Fruit fly (Drosophila melanogaster) whole organism, wandering third instar larva: Measurements from ENCODE around the gene lqfR.

ENCODE experiments used
- Abd-B ChIP-seq: fragments of >200 bp; optimal IDR thresholded peaks from 2 replicates; lab custom pipeline; 2017; ENCODE audit warnings: missing biosample characterization, missing genetic modification characterization
- CG32264 ChIP-seq: fragments of 200-800 bp; sonication (Bioruptor generic); optimal IDR thresholded peaks from 2 replicates; lab custom pipeline; 2016; ENCODE audit warnings: missing biosample characterization, missing genetic modification characterization
- CG9705 ChIP-seq: fragments of 200-800 bp; sonication (Bioruptor generic); optimal IDR thresholded peaks from 2 replicates; lab custom pipeline; 2018; ENCODE audit warnings: missing biosample characterization, mild to moderate bottlenecking, missing genetic modification characterization
- CrebA ChIP-seq: fragments of 200-800 bp; sonication (Bioruptor generic); optimal IDR thresholded peaks from 2 replicates; lab custom pipeline; 2016; ENCODE audit warnings: missing biosample characterization, mild to moderate bottlenecking, missing genetic modification characterization, borderline replicate concordance
- Dfd ChIP-seq: fragments of >200 bp; optimal IDR thresholded peaks from 2 replicates; lab custom pipeline; 2017; ENCODE audit warnings: missing biosample characterization, missing genetic modification characterization
- Dif ChIP-seq: fragments of 200-275, 200-300 bp; sonication (Bioruptor generic); optimal IDR thresholded peaks from 2 replicates; lab custom pipeline; 2018; ENCODE audit warnings: missing biosample characterization, missing genetic modification characterization; ENCODE audit not compliant: partially characterized antibody
- GATAd ChIP-seq: sonication (Bioruptor generic); optimal IDR thresholded peaks from 2 replicates; lab custom pipeline; 2016; ENCODE audit warnings: missing biosample characterization, missing genetic modification characterization
- HLH106 ChIP-seq: fragments of 200-800 bp; optimal IDR thresholded peaks from 3 replicates; lab custom pipeline; 2019; ENCODE audit warnings: missing biosample characterization, mild to moderate bottlenecking, missing genetic modification characterization, moderate library complexity
- Hnf4 ChIP-seq: fragments of 200-800 bp; sonication (Bioruptor generic); optimal IDR thresholded peaks from 2 replicates; lab custom pipeline; 2016; ENCODE audit warnings: missing biosample characterization, mild to moderate bottlenecking, missing genetic modification characterization
- Hr83 ChIP-seq: fragments of 200-300 bp; sonication (Bioruptor generic); optimal IDR thresholded peaks from 2 replicates; lab custom pipeline; 2016; ENCODE audit warnings: missing biosample characterization, mild to moderate bottlenecking, missing genetic modification characterization, moderate library complexity; ENCODE audit not compliant: poor library complexity, severe bottlenecking
- Jra ChIP-seq: sonication (Bioruptor generic); optimal IDR thresholded peaks from 2 replicates; lab custom pipeline; 2016; ENCODE audit warnings: missing biosample characterization, missing genetic modification characterization
- Mio ChIP-seq: sonication (Bioruptor generic); optimal IDR thresholded peaks from 2 replicates; lab custom pipeline; 2016; ENCODE audit warnings: missing biosample characterization, missing genetic modification characterization
- Myc ChIP-seq: fragments of >200 bp; optimal IDR thresholded peaks from 2 replicates; lab custom pipeline; 2017
- N ChIP-seq: fragments of >200 bp; optimal IDR thresholded peaks from 2 replicates; lab custom pipeline; 2018; ENCODE audit warnings: missing biosample characterization, missing external identifiers, missing genetic modification characterization
- OdsH ChIP-seq: fragments of 200-800 bp; sonication (Bioruptor generic); optimal IDR thresholded peaks from 2 replicates; lab custom pipeline; 2016; ENCODE audit warnings: missing biosample characterization, mild to moderate bottlenecking, missing genetic modification characterization
- Rel ChIP-seq, 2 experiments: fragments of 200-800 bp; sonication (Bioruptor generic) in 1 of 2; optimal IDR thresholded peaks; 2 replicates in 1 of 2; 3 replicates in 1 of 2; lab custom pipeline; 2016 to 2019; ENCODE audit warnings: mild to moderate bottlenecking in 2 of 2, missing biosample characterization in 2 of 2, missing genetic modification characterization in 2 of 2, moderate library complexity in 1 of 2
- Sp1 ChIP-seq: fragments of 200-800 bp; sonication (Bioruptor generic); optimal IDR thresholded peaks from 3 replicates; lab custom pipeline; 2019; ENCODE audit warnings: missing biosample characterization, mild to moderate bottlenecking, missing genetic modification characterization, moderate library complexity
- Vsx2 ChIP-seq: fragments of 200-300, 225-300 bp; sonication (Bioruptor generic); optimal IDR thresholded peaks from 2 replicates; lab custom pipeline; 2018; ENCODE audit warnings: missing biosample characterization, missing genetic modification characterization; ENCODE audit not compliant: partially characterized antibody
- br ChIP-seq: fragments of 200-800 bp; sonication (Bioruptor generic); optimal IDR thresholded peaks from 2 replicates; lab custom pipeline; 2016; ENCODE audit warnings: missing biosample characterization, missing genetic modification characterization
- brk ChIP-seq: fragments of 200-800 bp; sonication (Bioruptor generic); optimal IDR thresholded peaks from 2 replicates; lab custom pipeline; 2016; ENCODE audit warnings: missing biosample characterization, mild to moderate bottlenecking, missing genetic modification characterization
- dl ChIP-seq, 2 experiments: fragments of 175-275, 200-275 bp in 1 of 2; fragments of 200-275 bp in 1 of 2; sonication (Bioruptor generic); optimal IDR thresholded peaks; lab custom pipeline; 2018; ENCODE audit warnings: mild to moderate bottlenecking in 2 of 2, missing biosample characterization in 2 of 2, missing genetic modification characterization in 2 of 2, moderate library complexity in 2 of 2; ENCODE audit not compliant: partially characterized antibody in 2 of 2, insufficient read depth in 1 of 2
- dmrt93B ChIP-seq: fragments of 200-800 bp; sonication (Bioruptor generic); optimal IDR thresholded peaks from 2 replicates; lab custom pipeline; 2018; ENCODE audit warnings: missing biosample characterization, mild to moderate bottlenecking, missing genetic modification characterization
- dsf ChIP-seq: sonication (Bioruptor generic); optimal IDR thresholded peaks from 2 replicates; lab custom pipeline; 2016; ENCODE audit warnings: missing biosample characterization, missing genetic modification characterization, borderline replicate concordance
- ey ChIP-seq: fragments of 200-800 bp; sonication (Bioruptor generic); optimal IDR thresholded peaks from 2 replicates; lab custom pipeline; 2016; ENCODE audit warnings: missing biosample characterization, missing genetic modification characterization
- foxo ChIP-seq, 2 experiments: fragments of 200-800 bp; sonication (Bioruptor generic); optimal IDR thresholded peaks; 2 replicates in 1 of 2; 3 replicates in 1 of 2; lab custom pipeline; 2016 to 2017; ENCODE audit warnings: missing biosample characterization in 2 of 2, missing genetic modification characterization in 2 of 2
- fru ChIP-seq: fragments of 200-800 bp; sonication (Bioruptor generic); optimal IDR thresholded peaks from 3 replicates; lab custom pipeline; 2016; ENCODE audit warnings: missing biosample characterization, mild to moderate bottlenecking, missing genetic modification characterization
- h ChIP-seq: fragments of 200-800 bp; sonication (Bioruptor generic); optimal IDR thresholded peaks from 3 replicates; lab custom pipeline; 2016; ENCODE audit warnings: missing biosample characterization, mild to moderate bottlenecking, missing genetic modification characterization
- jim ChIP-seq: fragments of 175-275, 200-325 bp; sonication (Bioruptor generic); optimal IDR thresholded peaks from 2 replicates; lab custom pipeline; 2016; ENCODE audit warnings: missing biosample characterization, mild to moderate bottlenecking, missing genetic modification characterization
- psq ChIP-seq: fragments of 200-800 bp; sonication (Bioruptor generic); optimal IDR thresholded peaks from 3 replicates; lab custom pipeline; 2017; ENCODE audit warnings: missing biosample characterization, mild to moderate bottlenecking, missing genetic modification characterization, moderate library complexity
- rgr ChIP-seq: fragments of 200-800 bp; sonication (Bioruptor generic); optimal IDR thresholded peaks from 3 replicates; lab custom pipeline; 2016; ENCODE audit warnings: missing biosample characterization, mild to moderate bottlenecking, missing genetic modification characterization
- sage ChIP-seq: fragments of 200-800 bp; sonication (Bioruptor generic); optimal IDR thresholded peaks from 2 replicates; lab custom pipeline; 2016; ENCODE audit warnings: missing biosample characterization, mild to moderate bottlenecking, missing genetic modification characterization
- sv ChIP-seq: fragments of 200-800 bp; sonication (Bioruptor generic); optimal IDR thresholded peaks from 3 replicates; lab custom pipeline; 2016; ENCODE audit warnings: missing biosample characterization, missing genetic modification characterization
- tai ChIP-seq: sonication (Bioruptor generic); optimal IDR thresholded peaks from 2 replicates; lab custom pipeline; 2016; ENCODE audit warnings: missing biosample characterization, missing genetic modification characterization
- usp ChIP-seq: fragments of >200 bp; optimal IDR thresholded peaks from 2 replicates; lab custom pipeline; 2017; ENCODE audit warnings: missing biosample characterization, missing genetic modification characterization
- woc ChIP-seq: sonication (Bioruptor generic); optimal IDR thresholded peaks from 2 replicates; lab custom pipeline; 2016; ENCODE audit warnings: missing biosample characterization, mild to moderate bottlenecking, missing genetic modification characterization

Gene lqfR

DNA sequence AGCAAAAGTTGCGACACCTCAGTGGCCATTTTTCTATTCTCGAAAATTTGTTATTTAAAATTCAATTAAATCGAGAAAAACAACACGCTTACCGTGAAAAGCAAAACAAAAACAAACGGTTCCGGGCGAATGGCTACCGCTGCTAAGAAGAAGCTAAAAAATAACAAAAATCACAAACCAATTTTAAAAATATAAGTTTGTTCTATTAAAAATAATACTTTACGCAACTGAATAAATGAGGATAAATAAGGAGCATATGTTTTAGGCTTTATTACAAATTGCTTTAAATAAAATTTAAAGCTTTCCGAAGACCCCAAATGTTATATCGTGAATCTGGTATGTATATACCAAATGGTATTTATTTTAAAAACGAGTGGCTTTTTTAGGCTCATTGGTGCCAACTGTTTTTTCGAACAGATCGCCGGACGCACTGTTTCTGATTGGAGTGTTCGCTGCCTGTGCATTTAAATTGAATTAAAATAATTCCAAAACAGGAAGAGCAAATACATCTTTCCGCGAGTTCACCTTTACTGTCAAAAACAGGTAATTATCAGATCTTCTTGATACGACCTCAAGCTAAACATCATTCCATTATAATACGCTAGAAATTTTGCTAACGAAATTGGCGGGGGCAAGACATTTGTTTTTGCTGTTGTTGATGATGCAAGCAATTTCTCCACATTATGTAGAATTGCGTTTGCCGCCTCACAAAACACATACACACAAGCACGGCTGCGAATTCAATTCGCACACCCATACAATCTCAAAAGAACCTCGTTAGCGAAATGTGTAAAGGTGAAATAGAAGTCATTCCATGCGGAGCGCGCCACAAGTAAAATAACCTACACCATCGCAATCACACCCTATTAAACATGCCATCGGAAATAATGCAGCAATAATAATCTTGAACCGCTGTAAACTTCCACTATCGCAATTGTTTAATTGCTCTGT, 43.7 kb upstream of the lqfR start, which contains the start of the genes Polr3F and PyK:
Gene Polr3F (minus strand): TSS at position 248 of the 951 bp plus-strand sequence.
Gene PyK (plus strand): TSS at position 411 of the 951 bp plus-strand sequence.
- TF ChIP-seq brk (GFP tag; lab: Kevin White, UChicago), result no peak
- TF ChIP-seq dmrt93B (GFP tag; lab: Kevin White, UChicago), result no peak
- TF ChIP-seq Myc (lab: Kevin White, UChicago), result peak; percentile 0
- no peak for TF ChIP-seq Hr83 (GFP tag; lab: Kevin White, UChicago)
- no peak for TF ChIP-seq GATAd (GFP tag; lab: Kevin White, UChicago)
- TF ChIP-seq h, result peak; percentile 46
- TF ChIP-seq Rel (GFP tag; optimal IDR thresholded peaks at IDR 0.05; lab: Kevin White, UChicago), result no peak
- peak; percentile 10 for TF ChIP-seq Rel (tag; optimal IDR thresholded peaks at IDR 0.05; lab: Kevin White, UChicago)
- no peak for TF ChIP-seq psq (GFP tag; lab: Kevin White, UChicago)
- peak; percentile 37 for TF ChIP-seq Hnf4 (GFP tag; lab: Kevin White, UChicago)
- TF ChIP-seq fru (GFP tag; lab: Kevin White, UChicago), result no peak
- no peak for TF ChIP-seq jim (GFP tag; lab: Kevin White, UChicago)
- peak in 1 of 2 experiments; percentile 42 for TF ChIP-seq foxo (GFP tag; optimal IDR thresholded peaks at IDR 0.05; lab: Kevin White, UChicago)
- TF ChIP-seq HLH106 (tag; lab: Kevin White, UChicago), result peak; percentile 28
- TF ChIP-seq Dif, result no peak
- TF ChIP-seq sage (GFP tag; lab: Kevin White, UChicago), result no peak
- no peak for TF ChIP-seq CrebA (GFP tag; lab: Kevin White, UChicago)
- TF ChIP-seq dsf (GFP tag; lab: Kevin White, UChicago), result peak; percentile 53
- peak; percentile 31 for TF ChIP-seq Sp1
- TF ChIP-seq sv (GFP tag; lab: Kevin White, UChicago), result peak; percentile 50
- TF ChIP-seq Jra (GFP tag; lab: Kevin White, UChicago), result peak; percentile 19
- TF ChIP-seq CG32264 (GFP tag; lab: Kevin White, UChicago), result no peak
- no peak for TF ChIP-seq Dfd (GFP tag; lab: Kevin White, UChicago)
- TF ChIP-seq Abd-B (GFP tag; lab: Kevin White, UChicago), result no peak
- TF ChIP-seq OdsH (GFP tag; lab: Kevin White, UChicago), result peak; percentile 14
- peak; percentile 12 for TF ChIP-seq CG9705 (GFP tag; lab: Kevin White, UChicago)
- TF ChIP-seq N (GFP tag; lab: Kevin White, UChicago), result no peak
- TF ChIP-seq Mio (GFP tag; lab: Kevin White, UChicago), result no peak
- no peak for TF ChIP-seq dl (GFP tag; optimal IDR thresholded peaks at IDR 0.05; lab: Kevin White, UChicago; ENCODE audit: insufficient read depth in 1 of 2, partially characterized antibody in 2 of 2)
- no peak for TF ChIP-seq tai (GFP tag; lab: Kevin White, UChicago)
- peak; percentile 8 for TF ChIP-seq rgr (GFP tag; lab: Kevin White, UChicago)
- no peak for TF ChIP-seq Vsx2 (GFP tag; lab: Kevin White, UChicago)
- TF ChIP-seq ey (GFP tag; lab: Kevin White, UChicago), result peak; percentile 28

- TF ChIP-seq dsf (GFP tag; lab: Kevin White, UChicago) (no peak), Vsx2 (GFP tag; lab: Kevin White, UChicago) (no peak)
These were observed 42.9 kb upstream of the lqfR start for dm6 chr3R:22368077-22368776.

- TF ChIP-seq fru (GFP tag; lab: Kevin White, UChicago) (peak; percentile 83), sv (GFP tag; lab: Kevin White, UChicago) (peak; percentile 78), h (peak; percentile 57), HLH106 (tag; lab: Kevin White, UChicago) (peak; percentile 48), OdsH (GFP tag; lab: Kevin White, UChicago) (peak; percentile 69), sage (GFP tag; lab: Kevin White, UChicago) (peak; percentile 30), jim (GFP tag; lab: Kevin White, UChicago) (no peak), br (GFP tag; lab: Kevin White, UChicago) (peak; percentile 74), rgr (GFP tag; lab: Kevin White, UChicago) (peak; percentile 69), Myc (lab: Kevin White, UChicago) (no peak), GATAd (GFP tag; lab: Kevin White, UChicago) (no peak), brk (GFP tag; lab: Kevin White, UChicago) (no peak), dl (GFP tag; optimal IDR thresholded peaks at IDR 0.05; lab: Kevin White, UChicago; ENCODE audit: insufficient read depth in 1 of 2, partially characterized antibody in 2 of 2) (no peak), Sp1 (peak; percentile 60), psq (GFP tag; lab: Kevin White, UChicago) (peak; percentile 67), foxo (GFP tag; optimal IDR thresholded peaks at IDR 0.05; lab: Kevin White, UChicago) (peak in 1 of 2 experiments; percentile 79), ey (GFP tag; lab: Kevin White, UChicago) (peak; percentile 60), woc (peak; percentile 74), dsf (GFP tag; lab: Kevin White, UChicago) (no peak), usp (GFP tag; lab: Kevin White, UChicago) (no peak)
- TF ChIP-seq, all 38 proteins: peak for 13
These were observed 42.3 kb upstream of the lqfR start for dm6 chr3R:22368777-22369214.
